Worm (Caenorhabditis elegans): ENCODE measurements around the gene F54B11.8.
A peak's percentile ranks its signal among the peaks of the same experiment; 100 is the strongest.

Gene F54B11.8

DNA sequence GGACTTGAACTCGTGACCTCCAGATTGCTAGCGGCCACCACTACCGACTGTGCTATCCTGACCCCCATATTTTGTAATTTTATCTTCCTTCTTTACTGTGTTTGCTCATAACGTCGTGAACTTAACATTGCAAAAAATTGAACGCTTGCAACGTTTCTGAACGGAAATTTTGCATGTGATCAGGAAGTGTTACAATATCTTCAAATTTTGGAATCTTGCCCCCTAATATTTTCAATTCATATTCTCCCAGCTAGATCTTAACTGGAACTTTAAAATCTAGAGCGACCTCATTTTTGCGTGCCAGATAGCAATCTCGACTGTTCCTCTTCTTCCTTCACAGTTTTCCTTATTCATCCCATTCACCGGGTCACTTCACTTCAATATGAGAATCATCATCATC lies 21.9 kb downstream of the F54B11.8 start, which contains the start of gene F54B11.10:
Gene F54B11.10 (plus strand): TSS at position 301 of the 400 bp plus-strand sequence.
- no peak for TF ChIP-seq fkh-4 (tag; optimal IDR thresholded peaks at IDR 0.05; ENCODE audit: borderline replicate concordance)
- TF ChIP-seq tlp-1 (tag; optimal IDR thresholded peaks at IDR 0.05) = no peak
- TF ChIP-seq ceh-88 (GFP tag; IDR thresholded peaks at IDR 0.05) = no peak
- no peak for TF ChIP-seq sptf-1 (tag; optimal IDR thresholded peaks at IDR 0.05)
- TF ChIP-seq aha-1 (tag; optimal IDR thresholded peaks at IDR 0.05) = no peak
- no peak for TF ChIP-seq lin-15B (tag; optimal IDR thresholded peaks at IDR 0.05)
- TF ChIP-seq zag-1 (tag; optimal IDR thresholded peaks at IDR 0.05) = no peak
- TF ChIP-seq egl-13 (tag; optimal IDR thresholded peaks at IDR 0.05) = no peak
- TF ChIP-seq ama-1 (optimal IDR thresholded peaks at IDR 0.05) = no peak
- no peak for TF ChIP-seq nhr-237 (tag; optimal IDR thresholded peaks at IDR 0.05)

DNA sequence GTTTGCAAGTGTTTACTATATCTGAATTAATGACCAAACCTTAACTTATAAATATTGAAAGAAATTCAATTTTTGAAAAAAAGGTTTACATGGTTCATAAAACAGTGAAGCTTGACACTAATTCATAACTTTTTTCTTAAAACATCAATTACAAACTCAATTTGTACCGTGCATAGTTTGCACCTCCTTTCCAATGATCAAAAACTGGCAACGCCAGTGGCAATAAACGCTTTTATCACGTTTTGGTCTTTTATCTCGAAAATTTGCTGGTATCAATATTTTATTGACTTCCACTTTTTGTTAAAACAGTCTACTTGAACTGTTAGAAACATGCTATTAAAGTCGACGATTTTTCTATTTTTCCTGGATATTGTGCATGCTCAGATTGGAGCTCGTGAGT lies 25.2 kb downstream of the F54B11.8 start, which contains the start of gene F54B11.11:
Gene F54B11.11 (plus strand): TSS at position 301 of the 400 bp plus-strand sequence.
- TF ChIP-seq nhr-85 (tag) (peak; percentile 33), aly-2 (tag; optimal IDR thresholded peaks at IDR 0.05) (no peak)

DNA sequence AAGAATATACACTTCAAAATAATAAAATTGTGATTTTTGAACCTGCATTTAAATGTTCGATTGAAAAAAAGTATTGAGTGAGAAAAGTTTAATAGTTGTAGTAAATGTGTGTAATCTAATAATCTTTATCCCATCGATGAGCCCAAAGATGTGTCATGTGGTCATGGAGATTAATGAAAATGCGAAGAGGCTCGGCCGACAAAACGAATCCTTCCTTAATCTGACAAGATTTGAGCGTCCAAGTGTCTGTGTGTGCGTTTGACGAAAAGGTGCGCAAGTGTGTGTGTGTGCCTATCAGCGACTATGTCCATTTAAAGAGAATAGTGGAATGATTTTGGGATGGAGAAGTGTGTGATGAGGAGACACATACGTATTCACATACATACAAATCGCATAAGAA lies 29.7 kb downstream of the F54B11.8 start:
- peak; percentile 6 for TF ChIP-seq nhr-47 (tag; optimal IDR thresholded peaks at IDR 0.05)
- peak; percentile 34 for TF ChIP-seq pax-3 (tag; optimal IDR thresholded peaks at IDR 0.05)
- no peak for TF ChIP-seq nhr-90 (tag; optimal IDR thresholded peaks at IDR 0.05; ENCODE audit: poor library complexity)
- peak; percentile 92 for TF ChIP-seq dsc-1 (tag; optimal IDR thresholded peaks at IDR 0.05)
- TF ChIP-seq egl-13 (tag; optimal IDR thresholded peaks at IDR 0.05) = peak; percentile 17
- TF ChIP-seq zip-4 (GFP tag; optimal IDR thresholded peaks at IDR 0.05) = no peak
- TF ChIP-seq sox-4 (tag; optimal IDR thresholded peaks at IDR 0.05) = peak; percentile 28
- TF ChIP-seq fkh-8 (tag; optimal IDR thresholded peaks at IDR 0.05) = peak; percentile 6

DNA sequence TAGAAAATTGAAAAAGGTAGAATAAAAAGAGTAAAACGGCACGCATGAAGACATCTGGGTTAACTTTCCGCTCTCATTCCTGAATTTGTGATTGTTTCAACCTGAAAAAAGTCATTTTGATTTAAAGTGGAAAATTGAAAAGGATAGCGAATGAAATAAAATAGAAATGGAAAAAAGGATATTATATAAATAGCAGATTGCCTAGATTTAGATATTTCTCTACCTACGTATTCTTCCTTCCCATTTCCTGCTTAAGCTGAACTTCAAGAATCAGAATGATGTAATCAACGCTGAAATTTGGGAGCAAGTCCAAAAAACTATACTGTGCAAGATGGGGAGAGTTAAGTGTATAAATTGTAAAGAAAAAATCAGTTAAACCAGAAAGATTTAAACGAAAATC lies 33.9 kb downstream of the F54B11.8 start, which contains the start of gene R01E6.7:
Gene R01E6.7 (minus strand): TSS at position 101 of the 400 bp plus-strand sequence.
- TF ChIP-seq nhr-47 (tag; optimal IDR thresholded peaks at IDR 0.05) (no peak), C16A3.4 (tag; optimal IDR thresholded peaks at IDR 0.05) (no peak), hpl-2 (GFP tag; optimal IDR thresholded peaks at IDR 0.05) (no peak), hlh-4 (tag; optimal IDR thresholded peaks at IDR 0.05) (no peak)

DNA sequence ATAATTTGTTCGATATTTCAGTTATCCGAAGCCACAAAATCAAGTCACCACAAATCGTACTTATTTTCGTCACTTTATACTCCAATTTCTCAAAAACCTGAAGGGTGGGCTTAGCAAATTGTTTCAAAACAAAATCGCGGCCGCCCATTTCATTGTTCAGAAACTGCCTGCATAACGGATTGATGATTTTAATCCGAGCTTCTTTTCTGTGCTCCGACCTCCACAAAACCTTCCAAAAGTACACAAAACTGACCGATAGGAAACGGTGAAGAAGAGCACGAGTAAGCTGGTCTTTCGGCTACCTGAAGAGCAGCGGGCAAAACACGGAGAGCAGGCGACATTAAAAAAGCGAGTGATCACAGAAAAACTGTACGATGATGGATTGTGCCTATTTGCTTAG lies 37.3 kb downstream of the F54B11.8 start, which contains the start of gene R01E6.2:
Gene R01E6.2 (minus strand): TSS at position 101 of the 400 bp plus-strand sequence.
- TF ChIP-seq efl-1 (optimal IDR thresholded peaks at IDR 0.05) (no peak), efl-1 (GFP tag; optimal IDR thresholded peaks at IDR 0.05 in 1 of 2) (peak in 1 of 2 experiments; percentile 37), C04F5.9 (tag; optimal IDR thresholded peaks at IDR 0.05) (no peak), nhr-20 (tag; optimal IDR thresholded peaks at IDR 0.05) (no peak)

DNA sequence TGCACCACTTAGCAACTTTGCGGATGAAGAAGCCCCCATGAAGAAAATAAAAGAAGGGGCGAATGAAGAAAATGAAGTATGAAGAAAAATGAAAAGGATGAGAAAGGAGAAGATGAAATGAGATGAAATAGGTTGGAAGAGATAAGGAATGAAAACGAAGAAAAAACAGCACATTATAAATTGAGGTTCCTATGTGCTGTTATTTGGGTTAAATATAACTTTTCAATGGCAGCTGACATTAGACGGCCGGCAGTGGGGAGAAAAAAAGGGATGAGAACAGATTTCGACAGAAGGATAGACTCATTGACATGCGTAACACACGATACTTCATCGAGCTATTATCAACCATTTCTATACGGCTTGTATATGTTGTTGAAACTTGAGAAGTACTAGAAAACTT lies 41.8 kb downstream of the F54B11.8 start:
- TF ChIP-seq rnt-1 (tag; optimal IDR thresholded peaks at IDR 0.05) = peak; percentile 49
- no peak for TF ChIP-seq snu-23 (GFP tag; optimal IDR thresholded peaks at IDR 0.05)
- no peak for TF ChIP-seq sup-37 (GFP tag; optimal IDR thresholded peaks at IDR 0.05)
- TF ChIP-seq nhr-71 (tag; optimal IDR thresholded peaks at IDR 0.05) = peak; percentile 62
- peak; percentile 14 for TF ChIP-seq nhr-19 (GFP tag; conservative IDR thresholded peaks at IDR 0.05)
- no peak for TF ChIP-seq lin-14 (GFP tag; optimal IDR thresholded peaks at IDR 0.05)
- peak in 1 of 2 experiments; percentile 9 for TF ChIP-seq lsy-2 (tag; optimal IDR thresholded peaks at IDR 0.05)
- no peak for TF ChIP-seq fkh-10 (GFP tag; optimal IDR thresholded peaks at IDR 0.05)
- TF ChIP-seq F16B12.6 (tag; optimal IDR thresholded peaks at IDR 0.05) = no peak
- peak; percentile 32 for TF ChIP-seq lin-39 (tag; optimal IDR thresholded peaks at IDR 0.05)
- peak; percentile 62 for TF ChIP-seq pag-3 (tag; optimal IDR thresholded peaks at IDR 0.05; ENCODE audit: borderline replicate concordance, insufficient read depth)
- TF ChIP-seq hlh-4 (tag; optimal IDR thresholded peaks at IDR 0.05) = no peak
- TF ChIP-seq mef-2 (tag; optimal IDR thresholded peaks at IDR 0.05) = peak; percentile 22
- peak; percentile 26 for TF ChIP-seq blmp-1 (tag; optimal IDR thresholded peaks at IDR 0.05)
- TF ChIP-seq nhr-20 (tag; optimal IDR thresholded peaks at IDR 0.05) = peak; percentile 7
